Worm (Caenorhabditis elegans): Measurements from ENCODE around the gene fbxa-111.

ce11 chrV:16958975-16959374 is 9.5 kb upstream of the fbxa-111 start:
- TF ChIP-seq nhr-237 (tag; optimal IDR thresholded peaks at IDR 0.05), result no peak
- no peak for TF ChIP-seq unc-62 (GFP tag; optimal IDR thresholded peaks at IDR 0.05)

All from whole organism, mixed stage, embryonic.